Worm (Caenorhabditis elegans) whole organism, mixed stage, embryonic: Measurements from ENCODE around the gene mig-38.

Source experiments
- M03D4.4 ChIP-seq: sonication (generic microtip); optimal IDR thresholded peaks from 2 replicates; lab custom pipeline; 2017; ENCODE audit warnings: mild to moderate bottlenecking, missing genetic modification characterization, missing compliant biosample characterization
- bed-3 ChIP-seq: fragments of 200-800 bp; sonication (Bioruptor generic); optimal IDR thresholded peaks from 3 replicates; lab custom pipeline; 2018; ENCODE audit warnings: mild to moderate bottlenecking, missing genetic modification characterization, moderate library complexity, missing compliant biosample characterization
- blmp-1 ChIP-seq: fragments of 150-350 bp; optimal IDR thresholded peaks from 2 replicates; lab custom pipeline; 2014; ENCODE audit warnings: missing biosample characterization, missing genetic modification characterization
- ceh-39 ChIP-seq: fragments of 150-350 bp; optimal IDR thresholded peaks from 2 replicates; lab custom pipeline; 2014; ENCODE audit warnings: missing biosample characterization, missing genetic modification characterization
- ceh-43 ChIP-seq: fragments of 200-800 bp; sonication (Bioruptor generic); optimal IDR thresholded peaks from 2 replicates; lab custom pipeline; 2018; ENCODE audit warnings: mild to moderate bottlenecking, missing genetic modification characterization, moderate library complexity, missing compliant biosample characterization
- ceh-83 ChIP-seq: fragments of 200-800 bp; sonication (Bioruptor generic); optimal IDR thresholded peaks from 2 replicates; lab custom pipeline; 2018; ENCODE audit warnings: mild to moderate bottlenecking, missing genetic modification characterization, missing compliant biosample characterization
- ces-1 ChIP-seq: fragments of 150-350 bp; optimal IDR thresholded peaks from 2 replicates; lab custom pipeline; 2014; ENCODE audit warnings: missing biosample characterization, missing genetic modification reagents, missing genetic modification characterization
- cnd-1 ChIP-seq: fragments of 200-800 bp; sonication (Bioruptor generic); optimal IDR thresholded peaks from 2 replicates; lab custom pipeline; 2018; ENCODE audit warnings: mild to moderate bottlenecking, missing genetic modification characterization, missing compliant biosample characterization
- drap-1 ChIP-seq: fragments of 200-800 bp; sonication (Bioruptor generic); optimal IDR thresholded peaks from 3 replicates; lab custom pipeline; 2018; ENCODE audit warnings: mild to moderate bottlenecking, missing genetic modification characterization, missing compliant biosample characterization
- elt-1 ChIP-seq: sonication (generic microtip); optimal IDR thresholded peaks from 2 replicates; lab custom pipeline; 2017; ENCODE audit warnings: missing genetic modification characterization, mild to moderate bottlenecking, missing compliant biosample characterization, antibody characterized with exemption, moderate library complexity, borderline replicate concordance; ENCODE audit not compliant: insufficient read depth
- elt-3 ChIP-seq: fragments of 150-350 bp; optimal IDR thresholded peaks from 2 replicates; lab custom pipeline; 2014; ENCODE audit warnings: missing biosample characterization, missing genetic modification characterization
- flh-1 ChIP-seq: fragments of 200-800 bp; sonication (Bioruptor generic); optimal IDR thresholded peaks from 2 replicates; lab custom pipeline; 2018; ENCODE audit warnings: mild to moderate bottlenecking, missing genetic modification characterization, moderate library complexity, missing compliant biosample characterization
- hlh-1 ChIP-seq: fragments of 150-350 bp; optimal IDR thresholded peaks from 2 replicates; lab custom pipeline; 2014; ENCODE audit warnings: missing biosample characterization, missing genetic modification reagents, missing genetic modification characterization
- lin-13 ChIP-seq: fragments of 150-350 bp; optimal IDR thresholded peaks from 2 replicates; lab custom pipeline; 2014; ENCODE audit warnings: missing biosample characterization, missing genetic modification characterization
- lin-32 ChIP-seq: fragments of 200-800 bp; sonication (Bioruptor generic); optimal IDR thresholded peaks from 2 replicates; lab custom pipeline; 2018; ENCODE audit warnings: mild to moderate bottlenecking, missing genetic modification characterization, missing compliant biosample characterization
- lsy-2 ChIP-seq: fragments of 150-350 bp; optimal IDR thresholded peaks from 2 replicates; lab custom pipeline; 2014; ENCODE audit warnings: missing biosample characterization, missing genetic modification characterization
- mep-1 ChIP-seq: fragments of 150-350 bp; optimal IDR thresholded peaks from 2 replicates; lab custom pipeline; 2017; ENCODE audit warnings: missing biosample characterization, missing genetic modification reagents, missing genetic modification characterization, inconsistent platforms
- nhr-12 ChIP-seq: fragments of 150-350 bp; optimal IDR thresholded peaks from 2 replicates; lab custom pipeline; 2014; ENCODE audit warnings: missing biosample characterization, missing genetic modification characterization
- nhr-2 ChIP-seq: fragments of 150-350 bp; optimal IDR thresholded peaks from 2 replicates; lab custom pipeline; 2014; ENCODE audit warnings: missing biosample characterization, missing genetic modification characterization
- nhr-237 ChIP-seq: fragments of 150-350 bp; optimal IDR thresholded peaks from 2 replicates; lab custom pipeline; 2014; ENCODE audit warnings: missing biosample characterization, missing genetic modification characterization
- nhr-76 ChIP-seq: sonication (generic microtip); optimal IDR thresholded peaks from 2 replicates; lab custom pipeline; 2017; ENCODE audit warnings: missing biosample characterization, missing genetic modification characterization
- pha-4 ChIP-seq: fragments of 150-350 bp; optimal IDR thresholded peaks from 2 replicates; lab custom pipeline; 2018; ENCODE audit warnings: missing biosample characterization, missing genetic modification reagents, missing genetic modification characterization
- sem-2 ChIP-seq: fragments of 200-800 bp; sonication (Bioruptor generic); optimal IDR thresholded peaks from 2 replicates; lab custom pipeline; 2018; ENCODE audit warnings: mild to moderate bottlenecking, missing genetic modification characterization, missing compliant biosample characterization
- snpc-4 ChIP-seq: fragments of 150-350 bp; optimal IDR thresholded peaks from 2 replicates; lab custom pipeline; 2014; ENCODE audit warnings: missing biosample characterization, missing genetic modification characterization
- tbx-8 ChIP-seq: fragments of 200-800 bp; sonication (Bioruptor generic); optimal IDR thresholded peaks from 2 replicates; lab custom pipeline; 2018; ENCODE audit warnings: mild to moderate bottlenecking, missing genetic modification characterization, moderate library complexity, missing compliant biosample characterization
- unc-120 ChIP-seq: sonication (generic microtip); optimal IDR thresholded peaks from 2 replicates; lab custom pipeline; 2017; ENCODE audit warnings: missing genetic modification characterization, missing compliant biosample characterization; ENCODE audit not compliant: poor library complexity, severe bottlenecking
- unc-39 ChIP-seq: fragments of 150-350 bp; optimal IDR thresholded peaks from 2 replicates; lab custom pipeline; 2014; ENCODE audit warnings: missing biosample characterization, missing genetic modification characterization
- unc-62 ChIP-seq: fragments of 150-350 bp; optimal IDR thresholded peaks from 2 replicates; lab custom pipeline; 2014; ENCODE audit warnings: missing biosample characterization, missing genetic modification reagents, missing genetic modification characterization
- ztf-11 ChIP-seq: fragments of 150-350 bp; optimal IDR thresholded peaks from 2 replicates; lab custom pipeline; 2014; ENCODE audit warnings: missing biosample characterization, missing genetic modification characterization

The mig-38 gene

ce11 chrIV:11551813-11552212 is 42.2 kb upstream of the mig-38 start, which contains the start of gene col-128:
TSS of gene col-128 (minus strand) at chrIV:11551960.
- TF ChIP-seq elt-3 (no peak), flh-1 (no peak), pha-4 (tag; lab: Kevin White, UChicago) (no peak), hlh-1 (tag; lab: Kevin White, UChicago) (no peak), unc-120 (no peak), elt-1 (tag; lab: Kevin White, UChicago) (no peak), mep-1 (tag; lab: Kevin White, UChicago) (no peak), lsy-2 (tag; lab: Kevin White, UChicago) (no peak), unc-62 (GFP tag; lab: Kevin White, UChicago) (no peak), ceh-83 (no peak), cnd-1 (tag; lab: Kevin White, UChicago) (no peak), drap-1 (GFP tag; lab: Kevin White, UChicago) (no peak), bed-3 (no peak), ztf-11 (tag; lab: Kevin White, UChicago) (no peak)

ce11 chrIV:11561677-11562076 is 32.4 kb upstream of the mig-38 start, which contains the start of gene F12F6.7:
TSS of gene F12F6.7 (minus strand) at chrIV:11561833.
- TF ChIP-seq unc-39 (no peak), ceh-39 (tag; lab: Kevin White, UChicago) (no peak), flh-1 (no peak), elt-1 (tag; lab: Kevin White, UChicago) (no peak), ztf-11 (tag; lab: Kevin White, UChicago) (no peak), lin-32 (GFP tag; lab: Kevin White, UChicago) (no peak), blmp-1 (no peak), nhr-12 (no peak), ceh-83 (no peak), elt-3 (no peak), lsy-2 (tag; lab: Kevin White, UChicago) (no peak), bed-3 (no peak), sem-2 (GFP tag; lab: Kevin White, UChicago) (no peak), nhr-76 (no peak), unc-62 (GFP tag; lab: Kevin White, UChicago) (no peak), drap-1 (GFP tag; lab: Kevin White, UChicago) (no peak), tbx-8 (GFP tag; lab: Kevin White, UChicago) (no peak)

ce11 chrIV:11563090-11563489 is 31.0 kb upstream of the mig-38 start:
- TF ChIP-seq snpc-4 (tag; lab: Kevin White, UChicago), result no peak
- no peak for TF ChIP-seq hlh-1 (tag; lab: Kevin White, UChicago)
- TF ChIP-seq, all 35 proteins: peak for 0

- TF ChIP-seq snpc-4 (tag; lab: Kevin White, UChicago) (no peak), unc-120 (no peak), ztf-11 (tag; lab: Kevin White, UChicago) (no peak), ceh-43 (GFP tag; lab: Kevin White, UChicago) (no peak), nhr-2 (no peak), drap-1 (GFP tag; lab: Kevin White, UChicago) (no peak), mep-1 (tag; lab: Kevin White, UChicago) (no peak)
These were observed 29.0 kb upstream of the mig-38 start for ce11 chrIV:11565022-11565421.

- TF ChIP-seq hlh-1 (tag; lab: Kevin White, UChicago) (peak; percentile 96), lsy-2 (tag; lab: Kevin White, UChicago) (peak; percentile 99), M03D4.4 (peak; percentile 24), cnd-1 (tag; lab: Kevin White, UChicago) (peak; percentile 41), unc-120 (peak; percentile 23), nhr-12 (no peak), tbx-8 (GFP tag; lab: Kevin White, UChicago) (no peak), ces-1 (GFP tag; lab: Kevin White, UChicago) (peak; percentile 61), elt-3 (no peak), elt-1 (tag; lab: Kevin White, UChicago) (no peak), pha-4 (tag; lab: Kevin White, UChicago) (peak; percentile 84), mep-1 (tag; lab: Kevin White, UChicago) (peak; percentile 82), nhr-2 (peak; percentile 9), drap-1 (GFP tag; lab: Kevin White, UChicago) (no peak), nhr-237 (peak; percentile 72), lin-13 (peak; percentile 64)
These were observed 27.9 kb upstream of the mig-38 start, which contains the start of gene sec-24.1 for ce11 chrIV:11566146-11566545. TSS of gene sec-24.1 (minus strand) at chrIV:11566194.
